Fruit fly (Drosophila melanogaster): ENCODE measurements around the gene CG3014.

Gene CG3014

dm6 chr3R:7813981-7814529 is 11.5 kb upstream of the CG3014 start, which contains the start of gene CG34384 (continued):
- no peak for TF ChIP-seq Hr38 (GFP tag; optimal IDR thresholded peaks at IDR 0.05)
- TF ChIP-seq CG6792 (GFP tag; optimal IDR thresholded peaks at IDR 0.05): peak; percentile 52
- TF ChIP-seq fd85E (GFP tag; optimal IDR thresholded peaks at IDR 0.05): no peak
- TF ChIP-seq fd59A (GFP tag; optimal IDR thresholded peaks at IDR 0.05): peak; percentile 4
- TF ChIP-seq CG1621 (tag; optimal IDR thresholded peaks at IDR 0.05): no peak
- peak; percentile 30 for TF ChIP-seq Hr39 (GFP tag; optimal IDR thresholded peaks at IDR 0.05)
- no peak for TF ChIP-seq Lpt (GFP tag; optimal IDR thresholded peaks at IDR 0.05)
- peak; percentile 31 for TF ChIP-seq CG10631 (GFP tag; optimal IDR thresholded peaks at IDR 0.05)
- TF ChIP-seq vri (GFP tag; optimal IDR thresholded peaks at IDR 0.05): no peak
- TF ChIP-seq Gug (GFP tag; IDR thresholded peaks at IDR 0.05): no peak
- peak; percentile 19 for TF ChIP-seq CG8632 (GFP tag; optimal IDR thresholded peaks at IDR 0.05)
- TF ChIP-seq Ets21C (GFP tag; optimal IDR thresholded peaks at IDR 0.05): peak; percentile 5
- TF ChIP-seq CG9139 (GFP tag; optimal IDR thresholded peaks at IDR 0.05): no peak
- TF ChIP-seq CG7368 (GFP tag; optimal IDR thresholded peaks at IDR 0.05): no peak
- TF ChIP-seq OdsH (GFP tag; optimal IDR thresholded peaks at IDR 0.05): peak; percentile 39

dm6 chr3R:7813518-7813917 is 10.9 kb upstream of the CG3014 start:
- no peak for TF ChIP-seq CG10631 (GFP tag; optimal IDR thresholded peaks at IDR 0.05)
- no peak for TF ChIP-seq CG6276 (GFP tag; optimal IDR thresholded peaks at IDR 0.05)
- no peak for TF ChIP-seq CG6792 (GFP tag; optimal IDR thresholded peaks at IDR 0.05)

dm6 chr3R:7811514-7811913 is 8.9 kb upstream of the CG3014 start, which contains the start of gene CG31473:
CG31473 (plus strand) TSS chr3R:7811814.
- no peak for TF ChIP-seq OdsH (GFP tag; optimal IDR thresholded peaks at IDR 0.05)
- no peak for TF ChIP-seq eg (GFP tag; IDR thresholded peaks at IDR 0.05)
- no peak for TF ChIP-seq CG8632 (GFP tag; optimal IDR thresholded peaks at IDR 0.05)
- TF ChIP-seq Eip75B (GFP tag; optimal IDR thresholded peaks at IDR 0.05): no peak
- TF ChIP-seq Ets96B (tag; optimal IDR thresholded peaks at IDR 0.05): no peak
- TF ChIP-seq CG6163 (GFP tag; IDR thresholded peaks at IDR 0.05): no peak
- TF ChIP-seq CG15336 (GFP tag; IDR thresholded peaks at IDR 0.05): no peak
- TF ChIP-seq Hr4 (GFP tag; optimal IDR thresholded peaks at IDR 0.05): no peak
- no peak for TF ChIP-seq Blimp-1 (GFP tag; optimal IDR thresholded peaks at IDR 0.05)
- no peak for TF ChIP-seq Met (GFP tag; optimal IDR thresholded peaks at IDR 0.05)

dm6 chr3R:7809662-7810621 is 7.3 kb upstream of the CG3014 start, which contains the start of the genes CG2993 and sgll:
CG2993 (minus strand) TSS chr3R:7810014.
sgll (plus strand) TSS chr3R:7810532.
- TF ChIP-seq CG8119 (GFP tag; IDR thresholded peaks at IDR 0.05) (no peak), svp (GFP tag) (peak; percentile 87), CG6792 (GFP tag; optimal IDR thresholded peaks at IDR 0.05) (peak; percentile 75), CG9139 (GFP tag; optimal IDR thresholded peaks at IDR 0.05) (no peak), CG11762 (GFP tag; optimal IDR thresholded peaks at IDR 0.05; ENCODE audit: insufficient read depth) (peak; percentile 29), CG16779 (tag; optimal IDR thresholded peaks at IDR 0.05) (peak; percentile 18), fd85E (GFP tag; optimal IDR thresholded peaks at IDR 0.05) (peak; percentile 20), eg (GFP tag; IDR thresholded peaks at IDR 0.05) (peak; percentile 56; the same call in 2 of the 3 replicates), Hr38 (GFP tag; optimal IDR thresholded peaks at IDR 0.05) (no peak), esn (GFP tag; optimal IDR thresholded peaks at IDR 0.05) (peak; percentile 90), CG11294 (GFP tag; IDR thresholded peaks at IDR 0.05) (peak; percentile 41; the same call in 1 of the 2 replicates), fd59A (GFP tag; optimal IDR thresholded peaks at IDR 0.05) (peak; percentile 48), Blimp-1 (GFP tag; optimal IDR thresholded peaks at IDR 0.05) (peak; percentile 36), lz (GFP tag; optimal IDR thresholded peaks at IDR 0.05) (peak; percentile 92), CG6163 (GFP tag; IDR thresholded peaks at IDR 0.05) (peak; percentile 59; the same call in 1 of the 3 replicates), Ets21C (GFP tag; optimal IDR thresholded peaks at IDR 0.05) (peak; percentile 80), OdsH (GFP tag; optimal IDR thresholded peaks at IDR 0.05) (peak; percentile 88), Smox (GFP tag; optimal IDR thresholded peaks at IDR 0.05) (peak; percentile 79), net (GFP tag; optimal IDR thresholded peaks at IDR 0.05) (peak; percentile 55), CG1621 (tag; optimal IDR thresholded peaks at IDR 0.05) (peak; percentile 51), CG4318 (GFP tag; optimal IDR thresholded peaks at IDR 0.05) (peak; percentile 52), Hr39 (GFP tag; optimal IDR thresholded peaks at IDR 0.05) (peak; percentile 95), vri (GFP tag; optimal IDR thresholded peaks at IDR 0.05) (peak; percentile 64), CG34406 (GFP tag; optimal IDR thresholded peaks at IDR 0.05) (peak; percentile 61), CG11902 (GFP tag; optimal IDR thresholded peaks at IDR 0.05) (peak; percentile 82), ss (GFP tag; optimal IDR thresholded peaks at IDR 0.05) (no peak), CG8319 (GFP tag; optimal IDR thresholded peaks at IDR 0.05) (peak; percentile 70), Lpt (GFP tag; optimal IDR thresholded peaks at IDR 0.05) (peak; percentile 41), CG6854 (GFP tag; optimal IDR thresholded peaks at IDR 0.05) (no peak), CG3919 (GFP tag; optimal IDR thresholded peaks at IDR 0.05) (peak; percentile 85), CG10631 (GFP tag; optimal IDR thresholded peaks at IDR 0.05) (peak; percentile 73)

All from whole organism, prepupa.